Worm (Caenorhabditis elegans) whole organism, L2 larva: ENCODE results near the gene F35H12.1.

Experiments used
- aly-2 ChIP-seq: fragments of 150-350 bp; optimal IDR thresholded peaks from 2 replicates; lab custom pipeline; 2014; ENCODE audit warnings: missing biosample characterization, missing genetic modification characterization
- egl-27 ChIP-seq: sonication (generic microtip); optimal IDR thresholded peaks from 3 replicates; lab custom pipeline; 2017; ENCODE audit warnings: missing biosample characterization, missing genetic modification reagents, missing genetic modification characterization
- mdl-1 ChIP-seq, 2 experiments: fragments of 150-350 bp in 1 of 2; sonication (generic microtip) in 1 of 2; optimal IDR thresholded peaks; 2 replicates each; lab custom pipeline; 2017; ENCODE audit warnings: missing biosample characterization in 2 of 2, missing genetic modification characterization in 2 of 2
- nhr-12 ChIP-seq: fragments of 150-350 bp; optimal IDR thresholded peaks from 2 replicates; lab custom pipeline; 2014; ENCODE audit warnings: missing biosample characterization, missing genetic modification characterization
- nhr-23 ChIP-seq: fragments of 150-350 bp; optimal IDR thresholded peaks from 2 replicates; lab custom pipeline; 2014; ENCODE audit warnings: missing biosample characterization, missing genetic modification reagents, missing genetic modification characterization
- nhr-6 ChIP-seq: fragments of 150-350 bp; optimal IDR thresholded peaks from 2 replicates; lab custom pipeline; 2014; ENCODE audit warnings: missing biosample characterization, missing genetic modification characterization
- ztf-11 ChIP-seq: sonication (generic microtip); optimal IDR thresholded peaks from 2 replicates; lab custom pipeline; 2017; ENCODE audit warnings: missing biosample characterization, missing genetic modification characterization

DNA sequence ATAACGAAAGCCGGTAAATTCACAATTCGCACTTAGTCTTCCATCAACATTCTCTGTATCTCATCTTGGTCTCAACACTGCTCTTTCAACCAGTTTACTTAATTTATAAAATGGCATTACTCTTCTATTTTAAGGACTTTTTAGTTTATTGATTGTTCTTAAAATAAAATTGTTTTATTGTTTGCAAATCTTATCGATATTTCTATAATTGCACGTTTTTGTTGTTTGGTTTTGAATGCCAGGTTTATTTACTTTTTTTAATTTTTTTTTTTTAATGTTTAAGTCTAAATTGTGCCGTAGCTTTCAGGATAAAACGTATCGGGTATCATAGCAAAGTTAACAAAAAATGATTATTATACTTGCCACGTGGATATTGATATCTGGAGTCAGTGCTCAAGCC, 24.0 kb downstream of the F35H12.1 start, which contains the start of gene chil-10:
- TF ChIP-seq ztf-11 (tag; lab: Kevin White, UChicago) = no peak
- TF ChIP-seq nhr-6 = no peak
- no peak for TF ChIP-seq egl-27
- no peak for TF ChIP-seq nhr-23 (tag; lab: Kevin White, UChicago)
- no peak for TF ChIP-seq aly-2 (tag; lab: Kevin White, UChicago)
- TF ChIP-seq mdl-1 (tag; optimal IDR thresholded peaks at IDR 0.05; lab: Kevin White, UChicago) = no peak
- no peak for TF ChIP-seq nhr-12 (tag; lab: Kevin White, UChicago)
